Fruit fly (Drosophila melanogaster) whole organism, embryonic: Measurements from ENCODE around the gene p24-2.

Experiments
- Abd-B ChIP-seq: fragments of 200-800 bp; sonication (Bioruptor generic); optimal IDR thresholded peaks from 2 replicates; lab custom pipeline; 2018; ENCODE audit warnings: missing biosample characterization, mild to moderate bottlenecking, missing genetic modification characterization, moderate library complexity
- BtbVII ChIP-seq: fragments of 200-800 bp; sonication (Bioruptor generic); optimal IDR thresholded peaks from 3 replicates; lab custom pipeline; 2017; ENCODE audit warnings: missing biosample characterization, mild to moderate bottlenecking, missing genetic modification characterization
- CG11085 ChIP-seq: fragments of 200-800 bp; sonication (Bioruptor generic); IDR thresholded peaks from 2 replicates; pipeline ENCODE4 v1.3.6; 2022; ENCODE audit warnings: missing biosample characterization, missing genetic modification characterization
- CG11560 ChIP-seq: fragments of 200-800 bp; sonication (Bioruptor generic); IDR thresholded peaks from 3 replicates; pipeline ENCODE4 v1.3.6; 2022; ENCODE audit warnings: missing biosample characterization, missing genetic modification characterization
- CG12104 ChIP-seq: fragments of 200-800 bp; sonication (Bioruptor generic); optimal IDR thresholded peaks from 3 replicates; lab custom pipeline; 2016; ENCODE audit warnings: missing biosample characterization, missing genetic modification characterization
- CG12769 ChIP-seq: fragments of 200-800 bp; sonication (Bioruptor generic); optimal IDR thresholded peaks from 2 replicates; lab custom pipeline; 2019; ENCODE audit warnings: missing biosample characterization, mild to moderate bottlenecking, missing genetic modification characterization, moderate library complexity
- CG13424 ChIP-seq: fragments of 200-800 bp; sonication (Bioruptor generic); optimal IDR thresholded peaks from 2 replicates; lab custom pipeline; 2019; ENCODE audit warnings: missing biosample characterization, mild to moderate bottlenecking, missing genetic modification characterization, moderate library complexity
- CG14667 ChIP-seq: fragments of 200-800 bp; sonication (Bioruptor generic); IDR thresholded peaks from 2 replicates; pipeline ENCODE4 v1.3.6; 2022; ENCODE audit warnings: missing biosample characterization, missing genetic modification characterization
- CG16815 ChIP-seq: fragments of 200-800 bp; sonication (Bioruptor generic); optimal IDR thresholded peaks from 3 replicates; lab custom pipeline; 2017; ENCODE audit warnings: missing biosample characterization, mild to moderate bottlenecking, missing genetic modification characterization
- CG17568 ChIP-seq: fragments of 200-800 bp; sonication (Bioruptor generic); optimal IDR thresholded peaks from 2 replicates; lab custom pipeline; 2018; ENCODE audit warnings: missing biosample characterization, mild to moderate bottlenecking, missing genetic modification characterization, moderate library complexity
- CG17829 ChIP-seq: fragments of 200-800 bp; optimal IDR thresholded peaks from 2 replicates; lab custom pipeline; 2019; ENCODE audit warnings: missing biosample characterization, mild to moderate bottlenecking, missing genetic modification characterization, moderate library complexity
- CG18476 ChIP-seq: fragments of 200-800 bp; sonication (Bioruptor generic); optimal IDR thresholded peaks from 2 replicates; lab custom pipeline; 2016; ENCODE audit warnings: missing biosample characterization, mild to moderate bottlenecking, missing genetic modification characterization
- CG2712 ChIP-seq: fragments of 200-800 bp; optimal IDR thresholded peaks from 3 replicates; lab custom pipeline; 2019; ENCODE audit warnings: missing biosample characterization, mild to moderate bottlenecking, missing genetic modification characterization, moderate library complexity
- CG5180 ChIP-seq: fragments of 200-800 bp; sonication (Bioruptor generic); optimal IDR thresholded peaks from 3 replicates; lab custom pipeline; 2017; ENCODE audit warnings: missing biosample characterization, missing genetic modification characterization, mild to moderate bottlenecking, moderate library complexity, missing genetic modification reagents
- CG6791 ChIP-seq: fragments of 200-800 bp; sonication (Bioruptor generic); IDR thresholded peaks from 3 replicates; pipeline ENCODE4 v1.3.6; 2022; ENCODE audit warnings: missing biosample characterization, missing genetic modification characterization; ENCODE audit not compliant: partially characterized antibody
- CG7271 ChIP-seq: fragments of 200-800 bp; sonication (Bioruptor generic); optimal IDR thresholded peaks from 2 replicates; lab custom pipeline; 2018; ENCODE audit warnings: missing biosample characterization, mild to moderate bottlenecking, missing genetic modification characterization, moderate library complexity
- CG8359 ChIP-seq: fragments of 200-800 bp; sonication (Bioruptor generic); optimal IDR thresholded peaks from 2 replicates; lab custom pipeline; 2017; ENCODE audit warnings: missing biosample characterization, mild to moderate bottlenecking, missing genetic modification characterization, borderline replicate concordance
- CG8765 ChIP-seq: fragments of 200-800 bp; sonication (Bioruptor generic); IDR thresholded peaks from 2 replicates; pipeline ENCODE4 v1.3.6; 2022; ENCODE audit warnings: missing biosample characterization, missing genetic modification characterization
- CG9876 ChIP-seq: fragments of 200-800 bp; sonication (Bioruptor generic); optimal IDR thresholded peaks from 2 replicates; lab custom pipeline; 2016; ENCODE audit warnings: missing biosample characterization, missing genetic modification characterization
- HLHmδ ChIP-seq: fragments of 200-800 bp; sonication (Bioruptor generic); optimal IDR thresholded peaks from 2 replicates; lab custom pipeline; 2018; ENCODE audit warnings: missing biosample characterization, mild to moderate bottlenecking, missing genetic modification characterization, moderate library complexity
- Hand ChIP-seq: fragments of 200-800 bp; sonication (Bioruptor generic); optimal IDR thresholded peaks from 2 replicates; lab custom pipeline; 2017; ENCODE audit warnings: mild to moderate bottlenecking, missing biosample characterization, missing genetic modification reagents, missing genetic modification characterization
- Kr ChIP-seq: fragments of 200-800 bp; sonication (Bioruptor generic); optimal IDR thresholded peaks from 2 replicates; lab custom pipeline; 2017; ENCODE audit warnings: missing biosample characterization, mild to moderate bottlenecking, missing genetic modification characterization
- MBD-R2 ChIP-seq: fragments of 200-800 bp; sonication (Bioruptor generic); IDR thresholded peaks from 2 replicates; pipeline ENCODE4 v1.3.6; 2022; ENCODE audit warnings: missing biosample characterization, missing genetic modification characterization
- Oli ChIP-seq: fragments of 200-800 bp; sonication (Bioruptor generic); optimal IDR thresholded peaks from 2 replicates; lab custom pipeline; 2018; ENCODE audit warnings: missing biosample characterization, mild to moderate bottlenecking, missing genetic modification characterization, moderate library complexity
- Opbp ChIP-seq: fragments of 200-800 bp; sonication (Bioruptor generic); IDR thresholded peaks from 3 replicates; pipeline ENCODE4 v1.3.6; 2022; ENCODE audit warnings: missing biosample characterization, missing genetic modification characterization; ENCODE audit not compliant: partially characterized antibody
- Rfx ChIP-seq: fragments of 200-800 bp; sonication (Bioruptor generic); IDR thresholded peaks from 2 replicates; pipeline ENCODE4 v1.3.6; 2022; ENCODE audit warnings: missing biosample characterization, missing genetic modification characterization
- al ChIP-seq: fragments of 200-800 bp; sonication (Bioruptor generic); IDR thresholded peaks from 2 replicates; pipeline ENCODE4 v1.3.6; 2022; ENCODE audit warnings: missing biosample characterization, missing genetic modification characterization
- ato ChIP-seq: fragments of 200-800 bp; sonication (Bioruptor generic); IDR thresholded peaks from 2 replicates; pipeline ENCODE4 v1.3.6; 2022; ENCODE audit warnings: missing biosample characterization, missing genetic modification characterization; ENCODE audit not compliant: partially characterized antibody
- bowl ChIP-seq: fragments of 200-800 bp; sonication (Bioruptor generic); IDR thresholded peaks from 2 replicates; pipeline ENCODE4 v1.3.6; 2022; ENCODE audit warnings: missing biosample characterization, missing genetic modification characterization
- btn ChIP-seq: fragments of 200-800 bp; sonication (Bioruptor generic); optimal IDR thresholded peaks from 2 replicates; lab custom pipeline; 2016; ENCODE audit warnings: missing biosample characterization, missing genetic modification characterization
- chn ChIP-seq: fragments of 200-800 bp; sonication (Bioruptor generic); optimal IDR thresholded peaks from 2 replicates; lab custom pipeline; 2016; ENCODE audit warnings: missing biosample characterization, missing genetic modification characterization
- croc ChIP-seq: fragments of 200-800 bp; sonication (Bioruptor generic); conservative IDR thresholded peaks from 3 replicates; pipeline ENCODE4 v1.3.6; 2022; ENCODE audit warnings: missing biosample characterization, missing genetic modification characterization
- crp ChIP-seq, 2 experiments: fragments of 200-800 bp; sonication (Bioruptor generic); optimal IDR thresholded peaks; 2 replicates in 1 of 2; 3 replicates in 1 of 2; lab custom pipeline; 2017; ENCODE audit warnings: missing biosample characterization in 2 of 2, missing genetic modification characterization in 2 of 2, mild to moderate bottlenecking in 1 of 2, moderate library complexity in 1 of 2
- gce ChIP-seq: fragments of 200-800 bp; sonication (Bioruptor generic); IDR thresholded peaks from 3 replicates; pipeline ENCODE4 v1.3.6; 2022; ENCODE audit warnings: missing biosample characterization, missing genetic modification characterization
- her ChIP-seq: fragments of 200-800 bp; sonication (Bioruptor generic); optimal IDR thresholded peaks from 2 replicates; lab custom pipeline; 2016; ENCODE audit warnings: missing biosample characterization, missing genetic modification characterization
- hkb ChIP-seq, 2 experiments: fragments of 200-800 bp in 1 of 2; fragments of >200 bp in 1 of 2; sonication (Bioruptor generic) in 1 of 2; IDR thresholded peaks in 1 of 2; optimal IDR thresholded peaks in 1 of 2; 2 replicates each; pipeline versions ENCODE4 v1.3.6 to Lab custom; 2017 to 2022; ENCODE audit warnings: missing biosample characterization in 1 of 2, missing genetic modification characterization in 1 of 2
- jigr1 ChIP-seq: fragments of 200-800 bp; sonication (Bioruptor generic); IDR thresholded peaks from 3 replicates; pipeline ENCODE4 v1.3.6; 2022; ENCODE audit warnings: missing biosample characterization, missing genetic modification characterization
- mld ChIP-seq: fragments of 200-800 bp; sonication (Bioruptor generic); IDR thresholded peaks from 3 replicates; pipeline ENCODE4 v1.3.6; 2022; ENCODE audit warnings: missing biosample characterization, missing genetic modification characterization; ENCODE audit not compliant: partially characterized antibody
- nerfin-2 ChIP-seq: fragments of 200-800 bp; sonication (Bioruptor generic); IDR thresholded peaks from 2 replicates; pipeline ENCODE4 v1.3.6; 2022; ENCODE audit warnings: missing biosample characterization, missing genetic modification characterization; ENCODE audit not compliant: partially characterized antibody
- odd ChIP-seq: fragments of 200-800 bp; sonication (Bioruptor generic); optimal IDR thresholded peaks from 2 replicates; lab custom pipeline; 2017; ENCODE audit warnings: missing biosample characterization, mild to moderate bottlenecking, missing genetic modification characterization
- peb ChIP-seq: fragments of 200-800 bp; sonication (Bioruptor generic); IDR thresholded peaks from 2 replicates; pipeline ENCODE4 v1.3.6; 2022; ENCODE audit warnings: missing biosample characterization, missing genetic modification characterization
- ro ChIP-seq: fragments of 200-800 bp; sonication (Bioruptor generic); IDR thresholded peaks from 2 replicates; pipeline ENCODE4 v1.3.6; 2022; ENCODE audit warnings: missing biosample characterization, missing genetic modification characterization
- schlank ChIP-seq: fragments of 200-800 bp; sonication (Bioruptor generic); optimal IDR thresholded peaks from 2 replicates; lab custom pipeline; 2018; ENCODE audit warnings: missing biosample characterization, mild to moderate bottlenecking, missing genetic modification characterization
- sd ChIP-seq: fragments of 200-800 bp; sonication (Bioruptor generic); optimal IDR thresholded peaks from 3 replicates; lab custom pipeline; 2018; ENCODE audit warnings: missing biosample characterization, mild to moderate bottlenecking, missing genetic modification characterization, moderate library complexity
- ssp ChIP-seq: fragments of 200-800 bp; sonication (Bioruptor generic); IDR thresholded peaks from 2 replicates; pipeline ENCODE4 v1.3.6; 2022; ENCODE audit warnings: missing biosample characterization, missing genetic modification characterization
- trh ChIP-seq: fragments of 200-800 bp; sonication (Bioruptor generic); optimal IDR thresholded peaks from 2 replicates; lab custom pipeline; 2016; ENCODE audit warnings: missing biosample characterization, missing genetic modification characterization
- ttk ChIP-seq: fragments of 200-800 bp; sonication (Bioruptor generic); IDR thresholded peaks from 2 replicates; pipeline ENCODE4 v2.1.2; 2022; ENCODE audit warnings: missing biosample characterization, missing genetic modification characterization
- unc-4 ChIP-seq: fragments of 200-800 bp; sonication (Bioruptor generic); IDR thresholded peaks from 2 replicates; pipeline ENCODE4 v1.3.6; 2022; ENCODE audit warnings: missing biosample characterization, missing genetic modification characterization; ENCODE audit not compliant: partially characterized antibody
- unpg ChIP-seq: fragments of 200-800 bp; sonication (Bioruptor generic); optimal IDR thresholded peaks from 3 replicates; lab custom pipeline; 2018; ENCODE audit warnings: missing biosample characterization, mild to moderate bottlenecking, missing genetic modification characterization, moderate library complexity
- wor ChIP-seq: fragments of 200-800 bp; sonication (Bioruptor generic); IDR thresholded peaks from 2 replicates; pipeline ENCODE4 v1.3.6; 2022; ENCODE audit warnings: missing biosample characterization, missing genetic modification characterization

The p24-2 gene

DNA sequence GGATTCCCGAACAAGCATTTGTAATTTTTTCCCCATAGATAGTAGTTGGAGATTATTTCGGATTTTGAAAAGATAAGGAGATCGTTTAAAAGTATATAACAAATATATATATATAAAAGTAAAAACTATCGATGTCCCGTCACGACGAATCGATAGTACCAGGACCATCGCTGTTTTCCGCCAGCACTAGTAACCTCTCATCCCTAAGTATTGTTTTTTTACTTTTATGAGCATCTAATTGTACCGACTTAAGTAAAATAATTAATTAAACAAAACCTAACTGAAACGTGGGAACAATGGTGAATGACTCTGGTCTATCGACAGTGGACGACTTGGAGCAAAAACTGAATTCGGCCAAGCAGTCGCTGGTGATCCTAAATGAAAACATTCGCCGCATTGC is 48.1 kb upstream of the p24-2 start, which contains the start of gene Pnn (continued):
- TF ChIP-seq trh (GFP tag; lab: Kevin White, UChicago): no peak
- no peak for TF ChIP-seq odd
- peak; percentile 68; the same call in 1 of the 3 replicates for TF ChIP-seq mld (GFP tag; lab: Robert Waterston, UW)
- no peak for TF ChIP-seq btn (GFP tag; lab: Kevin White, UChicago)
- TF ChIP-seq CG13424 (tag; lab: Kevin White, UChicago): no peak
- no peak for TF ChIP-seq sd
- peak; percentile 88 for TF ChIP-seq CG6791 (GFP tag; lab: Robert Waterston, UW)
- no peak for TF ChIP-seq bowl
- no peak for TF ChIP-seq CG12769 (tag; lab: Kevin White, UChicago)
- TF ChIP-seq CG9876 (GFP tag; lab: Kevin White, UChicago): no peak
- TF ChIP-seq peb: no peak
- no peak for TF ChIP-seq Hand (GFP tag; lab: Kevin White, UChicago)
- TF ChIP-seq Rfx (GFP tag; lab: Robert Waterston, UW): no peak
- no peak for TF ChIP-seq CG5180 (GFP tag; lab: Kevin White, UChicago)
- no peak for TF ChIP-seq CG7271 (tag; lab: Kevin White, UChicago)
- no peak for TF ChIP-seq her
- TF ChIP-seq CG17568 (GFP tag; lab: Kevin White, UChicago): no peak
- TF ChIP-seq CG14667: no peak
- TF ChIP-seq MBD-R2 (GFP tag; lab: Robert Waterston, UW): peak; percentile 91
- no peak for TF ChIP-seq crp (GFP tag; optimal IDR thresholded peaks at IDR 0.05; lab: Kevin White, UChicago)
- TF ChIP-seq wor: no peak
- TF ChIP-seq jigr1 (GFP tag; lab: Robert Waterston, UW): no peak
- TF ChIP-seq nerfin-2 (GFP tag; lab: Robert Waterston, UW): peak; percentile 69
- peak; percentile 42 for TF ChIP-seq CG2712 (tag; lab: Kevin White, UChicago)
- TF ChIP-seq Oli (tag; lab: Kevin White, UChicago): no peak
- no peak for TF ChIP-seq ro
- no peak for TF ChIP-seq unpg (GFP tag; lab: Kevin White, UChicago)
- TF ChIP-seq HLHmδ (GFP tag; lab: Kevin White, UChicago): no peak
- no peak for TF ChIP-seq CG11085
- TF ChIP-seq Opbp (GFP tag; lab: Robert Waterston, UW): peak; percentile 94
- TF ChIP-seq chn (GFP tag; lab: Kevin White, UChicago): no peak
- TF ChIP-seq CG18476 (GFP tag; lab: Kevin White, UChicago): no peak
- no peak for TF ChIP-seq CG8765 (GFP tag; lab: Robert Waterston, UW)
- no peak for TF ChIP-seq gce (GFP tag; lab: Robert Waterston, UW)
- TF ChIP-seq Kr (GFP tag; lab: Kevin White, UChicago): no peak
- TF ChIP-seq ttk (GFP tag; lab: Robert Waterston, UW): no peak
- no peak for TF ChIP-seq CG16815
- TF ChIP-seq CG11560 (tag; lab: Robert Waterston, UW): no peak
- 0 out of 2 replicates have a peak, but pooled peaks have one; percentile 6 for TF ChIP-seq al
- peak; percentile 81; the same call in 1 of the 2 replicates for TF ChIP-seq ato (GFP tag; lab: Robert Waterston, UW)
- peak; percentile 24 for TF ChIP-seq CG17829
- no peak for TF ChIP-seq schlank (tag; lab: Kevin White, UChicago)
- peak; percentile 90 for TF ChIP-seq unc-4 (GFP tag; lab: Robert Waterston, UW)
- TF ChIP-seq CG8359 (GFP tag; lab: Kevin White, UChicago): no peak
- TF ChIP-seq croc: no peak
- TF ChIP-seq hkb (optimal IDR thresholded peaks at IDR 0.05; lab: Kevin White, UChicago): no peak
- no peak for TF ChIP-seq hkb (GFP tag; IDR thresholded peaks at IDR 0.05; lab: Robert Waterston, UW)
- no peak for TF ChIP-seq BtbVII (GFP tag; lab: Kevin White, UChicago)
- TF ChIP-seq Abd-B (GFP tag; lab: Kevin White, UChicago): no peak
- TF ChIP-seq CG12104: no peak
- no peak for TF ChIP-seq ssp
